Worm (Caenorhabditis elegans) whole organism, young adult: ENCODE data around the gene nhr-32.
A peak's percentile ranks its signal among the peaks of the same experiment; 100 is the strongest.

ENCODE experiments used
- C06A6.2 ChIP-seq: fragments of 200-800 bp; sonication (Bioruptor generic); conservative IDR thresholded peaks from 2 replicates; pipeline ENCODE4 v1.3.6; 2022; ENCODE audit warnings: missing genetic modification characterization, missing compliant biosample characterization
- F52B5.7 ChIP-seq: sonication (generic microtip); optimal IDR thresholded peaks from 2 replicates; lab custom pipeline; 2016; ENCODE audit warnings: mild to moderate bottlenecking, missing genetic modification characterization, missing compliant biosample characterization
- F55B11.4 ChIP-seq: sonication (generic microtip); optimal IDR thresholded peaks from 2 replicates; lab custom pipeline; 2016; ENCODE audit warnings: missing compliant biosample characterization, missing genetic modification characterization, borderline replicate concordance; ENCODE audit not compliant: insufficient read depth
- ama-1 ChIP-seq, 3 experiments: fragments of 150-350 bp in 1 of 3; sonication (generic microtip) in 2 of 3; optimal IDR thresholded peaks; 2 replicates each; lab custom pipeline; 2014 to 2018; ENCODE audit warnings: missing biosample characterization in 2 of 3, missing genetic modification characterization in 2 of 3, missing genetic modification reagents in 2 of 3
- dpl-1 ChIP-seq: fragments of 150-350 bp; optimal IDR thresholded peaks from 2 replicates; lab custom pipeline; 2014; ENCODE audit warnings: missing biosample characterization, missing genetic modification reagents, missing genetic modification characterization
- fkh-3 ChIP-seq: sonication (generic microtip); optimal IDR thresholded peaks from 2 replicates; lab custom pipeline; 2016; ENCODE audit warnings: mild to moderate bottlenecking, missing genetic modification characterization, missing compliant biosample characterization
- gei-17 ChIP-seq: fragments of 200-800 bp; sonication (Bioruptor generic); optimal IDR thresholded peaks from 2 replicates; lab custom pipeline; 2018; ENCODE audit warnings: mild to moderate bottlenecking, missing genetic modification characterization, missing compliant biosample characterization
- snpc-3.4 ChIP-seq: sonication (generic microtip); optimal IDR thresholded peaks from 2 replicates; lab custom pipeline; 2017; ENCODE audit warnings: missing genetic modification characterization, mild to moderate bottlenecking, missing compliant biosample characterization, antibody characterized with exemption, moderate library complexity, missing genotype, missing genetic modification reagents
- ztf-3 ChIP-seq: fragments of 200-800 bp; sonication (Bioruptor generic); optimal IDR thresholded peaks from 2 replicates; lab custom pipeline; 2018; ENCODE audit warnings: mild to moderate bottlenecking, missing genetic modification characterization, missing compliant biosample characterization

DNA sequence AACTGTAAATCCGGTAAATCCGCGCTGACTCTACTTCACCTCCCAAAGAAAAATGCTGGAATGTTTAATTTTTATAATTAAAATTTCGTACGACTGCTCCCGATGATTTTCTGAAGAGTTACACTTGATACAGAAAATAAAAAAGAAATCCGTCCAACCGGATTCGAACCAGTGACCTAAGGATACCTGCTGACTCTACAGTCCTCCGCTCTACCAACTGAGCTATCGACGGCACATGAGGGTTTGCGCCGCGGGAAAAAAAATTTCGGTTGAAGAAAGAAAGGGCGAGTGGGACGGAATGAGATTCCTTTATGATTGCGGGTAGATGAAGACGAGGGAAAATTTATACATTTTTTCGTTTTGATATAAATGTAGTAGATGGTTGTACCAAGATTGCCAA, 32.9 kb downstream of the nhr-32 start:
- TF ChIP-seq F52B5.7 (tag; lab: Kevin White, UChicago) (no peak), C06A6.2 (no peak), snpc-3.4 (peak; percentile 50), ztf-3 (no peak), F55B11.4 (tag; lab: Kevin White, UChicago) (no peak), fkh-3 (tag; lab: Kevin White, UChicago) (no peak), gei-17 (GFP tag; lab: Kevin White, UChicago) (no peak), dpl-1 (GFP tag; lab: Kevin White, UChicago) (no peak), ama-1 (optimal IDR thresholded peaks at IDR 0.05; lab: Kevin White, UChicago) (no peak), ama-1 (GFP tag; optimal IDR thresholded peaks at IDR 0.05; lab: Kevin White, UChicago) (peak in 1 of 2 experiments; percentile 14)
